Fruit fly (Drosophila melanogaster) whole organism, prepupa: Measurements from ENCODE around the gene AGO2.

Experiments used
- Met ChIP-seq: fragments of 200-800 bp; sonication (Bioruptor generic); optimal IDR thresholded peaks from 3 replicates; lab custom pipeline; 2016; ENCODE audit warnings: missing biosample characterization, missing genetic modification characterization
- fd59A ChIP-seq: fragments of 200-800 bp; sonication (Bioruptor generic); optimal IDR thresholded peaks from 2 replicates; lab custom pipeline; 2017; ENCODE audit warnings: missing biosample characterization, mild to moderate bottlenecking, missing genetic modification characterization, missing genetic modification reagents
- topi ChIP-seq: fragments of 200-800 bp; sonication (Bioruptor generic); optimal IDR thresholded peaks from 3 replicates; lab custom pipeline; 2016; ENCODE audit warnings: missing biosample characterization, missing genetic modification characterization

DNA sequence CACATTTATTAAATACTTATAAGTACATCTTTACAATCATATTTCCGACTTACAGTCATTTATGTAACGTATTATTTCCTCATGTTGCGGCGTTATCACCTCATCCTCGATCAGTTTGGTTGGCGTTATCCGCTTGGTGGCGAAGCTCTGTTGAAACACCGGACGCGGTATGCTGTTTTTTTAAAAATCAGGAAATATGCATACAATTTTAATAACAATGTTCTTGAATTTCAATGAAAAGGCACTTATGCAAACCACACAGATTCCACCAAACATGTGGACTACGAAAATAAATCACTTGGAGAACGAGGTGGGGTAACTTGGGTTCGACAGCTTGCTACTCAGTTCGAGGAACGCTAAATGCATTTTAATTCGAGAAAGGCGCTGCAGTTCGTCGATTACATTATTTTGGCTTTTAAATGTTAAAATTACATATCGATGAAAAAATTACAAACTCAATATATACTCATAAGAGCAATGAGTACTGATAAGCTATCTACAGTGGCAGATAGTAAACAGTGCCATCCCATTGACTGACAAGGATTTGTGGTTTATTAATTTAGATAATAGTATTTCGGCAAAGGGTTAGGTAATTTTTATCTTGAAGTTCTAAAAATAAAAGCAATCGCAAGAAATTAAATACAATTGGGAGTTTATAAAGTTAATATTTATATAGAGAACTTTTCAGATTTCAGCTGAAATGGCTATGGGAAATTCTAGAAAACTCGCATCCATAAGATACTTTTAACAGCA, 47.6 kb upstream of the AGO2 start:
- TF ChIP-seq fd59A (no peak), Met (GFP tag; lab: Kevin White, UChicago) (no peak), topi (no peak)
